Worm (Caenorhabditis elegans): ENCODE results near the gene srpa-68.
A peak's percentile ranks its signal among the peaks of the same experiment; 100 is the strongest.

The srpa-68 gene

ce11 chrV:12275714-12276113 is 15.7 kb downstream of the srpa-68 start (continued):
- no peak for TF ChIP-seq ccch-3 (GFP tag; optimal IDR thresholded peaks at IDR 0.05)
- TF ChIP-seq ztf-3 (GFP tag; optimal IDR thresholded peaks at IDR 0.05) = no peak
- TF ChIP-seq snpc-3.4 (tag; optimal IDR thresholded peaks at IDR 0.05) = no peak
- no peak for TF ChIP-seq nfya-1 (tag; optimal IDR thresholded peaks at IDR 0.05; ENCODE audit: borderline replicate concordance, insufficient read depth)
- TF ChIP-seq Y56A3A.18 (GFP tag; IDR thresholded peaks at IDR 0.05) = no peak
- TF ChIP-seq ztf-22 (GFP tag; optimal IDR thresholded peaks at IDR 0.05) = no peak
- no peak for TF ChIP-seq attf-5 (GFP tag; optimal IDR thresholded peaks at IDR 0.05)
- TF ChIP-seq mel-28 (tag; optimal IDR thresholded peaks at IDR 0.05; ENCODE audit: borderline replicate concordance) = no peak

- TF ChIP-seq rec-8 (tag; optimal IDR thresholded peaks at IDR 0.05) = no peak
- TF ChIP-seq mcd-1 (GFP tag; IDR thresholded peaks at IDR 0.05) = peak; percentile 61; the same call in 1 of the 2 replicates
- TF ChIP-seq attf-5 (GFP tag; optimal IDR thresholded peaks at IDR 0.05) = no peak
- peak; percentile 67 for TF ChIP-seq efl-1 (GFP tag; optimal IDR thresholded peaks at IDR 0.05)
- TF ChIP-seq dpl-1 (GFP tag; optimal IDR thresholded peaks at IDR 0.05) = peak; percentile 21
- 0 out of 2 replicates have a peak, but pooled peaks have one; percentile 19 for TF ChIP-seq madf-6 (GFP tag; IDR thresholded peaks at IDR 0.05)
These were observed 20.0 kb downstream of the srpa-68 start, which contains the start of the genes tsfm-1 and capg-2 for ce11 chrV:12271495-12271894. Gene tsfm-1, minus strand, starts transcription at chrV:12271551. Gene capg-2, plus strand, starts transcription at chrV:12271873.

ce11 chrV:12269272-12269767 is 22.1 kb downstream of the srpa-68 start, which contains the start of gene twk-24:
Gene twk-24, minus strand, starts transcription at chrV:12269322.
- no peak for TF ChIP-seq sdz-38 (tag; optimal IDR thresholded peaks at IDR 0.05)
- no peak for TF ChIP-seq madf-6 (GFP tag; IDR thresholded peaks at IDR 0.05)
- no peak for TF ChIP-seq mxl-1 (tag; optimal IDR thresholded peaks at IDR 0.05)
- TF ChIP-seq egl-44 (GFP tag; IDR thresholded peaks at IDR 0.05) = no peak
- no peak for TF ChIP-seq ZK185.1 (tag; optimal IDR thresholded peaks at IDR 0.05; ENCODE audit: poor library complexity, severe bottlenecking)
- no peak for TF ChIP-seq snpc-4 (GFP tag; optimal IDR thresholded peaks at IDR 0.05)
- TF ChIP-seq snpc-4 (tag; optimal IDR thresholded peaks at IDR 0.05) = no peak
- TF ChIP-seq nhr-27 (tag; optimal IDR thresholded peaks at IDR 0.05) = no peak
- TF ChIP-seq rpc-1 (optimal IDR thresholded peaks at IDR 0.05) = no peak
- no peak for TF ChIP-seq rpc-1 (tag; optimal IDR thresholded peaks at IDR 0.05)
- TF ChIP-seq ccch-3 (GFP tag; optimal IDR thresholded peaks at IDR 0.05) = no peak
- no peak for TF ChIP-seq nhr-80 (tag; optimal IDR thresholded peaks at IDR 0.05)
- no peak for TF ChIP-seq nhr-120 (GFP tag; IDR thresholded peaks at IDR 0.05)
- no peak for TF ChIP-seq F22D6.2 (tag; optimal IDR thresholded peaks at IDR 0.05)
- TF ChIP-seq aptf-2 (GFP tag; conservative IDR thresholded peaks at IDR 0.05) = no peak
- TF ChIP-seq mcd-1 (GFP tag; IDR thresholded peaks at IDR 0.05) = no peak
- TF ChIP-seq hlh-12 (tag; optimal IDR thresholded peaks at IDR 0.05) = no peak
- no peak for TF ChIP-seq Y67H2A.10 (GFP tag; conservative IDR thresholded peaks at IDR 0.05)
- no peak for TF ChIP-seq zim-3 (tag; optimal IDR thresholded peaks at IDR 0.05)
- no peak for TF ChIP-seq Y53G8AR.9 (GFP tag; conservative IDR thresholded peaks at IDR 0.05)
- TF ChIP-seq nfya-2 (GFP tag; IDR thresholded peaks at IDR 0.05) = no peak

- TF ChIP-seq snpc-3.4 (tag; optimal IDR thresholded peaks at IDR 0.05) (no peak), rpc-1 (optimal IDR thresholded peaks at IDR 0.05) (no peak), rpc-1 (tag; optimal IDR thresholded peaks at IDR 0.05) (no peak), nhr-90 (tag; optimal IDR thresholded peaks at IDR 0.05) (no peak), chd-7 (tag; optimal IDR thresholded peaks at IDR 0.05) (no peak), F57C9.4 (tag; optimal IDR thresholded peaks at IDR 0.05) (no peak), akir-1 (GFP tag; optimal IDR thresholded peaks at IDR 0.05) (no peak), B0019.2 (GFP tag; conservative IDR thresholded peaks at IDR 0.05) (no peak), nfya-2 (GFP tag; IDR thresholded peaks at IDR 0.05) (no peak), F10E7.11 (tag; optimal IDR thresholded peaks at IDR 0.05) (no peak), atf-7 (tag; optimal IDR thresholded peaks at IDR 0.05) (no peak)
These were observed 27.7 kb downstream of the srpa-68 start, which contains the start of gene ssp-35 for ce11 chrV:12263723-12264122. Gene ssp-35, minus strand, starts transcription at chrV:12263823.

Measured in whole organism, young adult.